Fruit fly (Drosophila melanogaster) whole organism: ENCODE results near the gene CG9328.

ENCODE experiments used
- CG8478 ChIP-seq: fragments of >200 bp; optimal IDR thresholded peaks from 2 replicates; lab custom pipeline; 2018; ENCODE audit warnings: inconsistent platforms
- Dll ChIP-seq: fragments of >200 bp; optimal IDR thresholded peaks from 2 replicates; lab custom pipeline; 2017
- EcR ChIP-seq, 2 experiments: fragments of >200 bp; optimal IDR thresholded peaks; 2 replicates each; lab custom pipeline; 2017; ENCODE audit warnings: missing biosample characterization in 2 of 2, missing genetic modification characterization in 2 of 2, missing genetic modification reagents in 2 of 2
- pan ChIP-seq: fragments of >200 bp; optimal IDR thresholded peaks from 2 replicates; lab custom pipeline; 2017
- psq ChIP-seq: fragments of >200 bp; optimal IDR thresholded peaks from 2 replicates; lab custom pipeline; 2017
- usp ChIP-seq: fragments of >200 bp; optimal IDR thresholded peaks from 2 replicates; lab custom pipeline; 2017; ENCODE audit warnings: missing biosample characterization, missing genetic modification characterization, mixed read lengths

DNA sequence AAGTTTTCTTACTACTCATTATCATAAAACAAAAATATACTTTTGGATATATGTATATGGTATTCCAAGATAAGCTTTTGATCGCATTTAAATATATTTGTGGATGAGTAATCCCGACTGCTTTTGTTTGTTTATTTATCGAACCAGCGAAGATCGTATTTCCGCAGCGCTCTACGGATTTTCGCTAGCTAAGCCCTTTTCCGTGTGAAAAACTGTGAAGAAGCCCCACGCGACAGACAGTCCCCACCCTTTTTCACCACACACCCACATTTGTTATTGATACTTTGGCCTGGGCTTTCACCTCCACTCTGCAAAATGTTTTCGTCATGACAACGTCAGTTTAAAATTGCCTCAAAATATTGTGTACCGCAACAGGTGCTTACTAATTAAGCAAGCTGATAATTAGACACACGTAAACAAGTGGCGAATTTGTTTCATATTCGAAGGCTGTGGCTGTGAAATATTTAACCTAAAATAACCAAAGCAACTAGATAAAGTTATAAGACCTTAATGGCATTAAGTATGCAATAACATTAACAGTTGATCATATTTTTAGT is 4.4 kb upstream of the CG9328 start:
- TF ChIP-seq usp (GFP tag; lab: Kevin White, UChicago), result no peak
- no peak for TF ChIP-seq Dll (lab: Kevin White, UChicago)
- no peak for TF ChIP-seq pan (lab: Kevin White, UChicago)
- TF ChIP-seq psq (lab: Kevin White, UChicago), result no peak
- no peak for TF ChIP-seq EcR (GFP tag; optimal IDR thresholded peaks at IDR 0.05; lab: Kevin White, UChicago)
- TF ChIP-seq CG8478 (lab: Kevin White, UChicago), result no peak
